Fruit fly (Drosophila melanogaster) whole organism, embryonic: ENCODE measurements around the gene CG31431.

Experiments
- Bgb ChIP-seq: fragments of 200-800 bp; sonication (Bioruptor generic); IDR thresholded peaks from 2 replicates; pipeline ENCODE4 v1.3.6; 2022; ENCODE audit warnings: missing biosample characterization, missing genetic modification characterization; ENCODE audit not compliant: partially characterized antibody
- CG10209 ChIP-seq: fragments of 200-800 bp; sonication (Bioruptor generic); optimal IDR thresholded peaks from 3 replicates; lab custom pipeline; 2017; ENCODE audit warnings: missing biosample characterization, mild to moderate bottlenecking, missing genetic modification characterization, missing genetic modification reagents
- CG10274 ChIP-seq: fragments of 200-800 bp; sonication (Bioruptor generic); optimal IDR thresholded peaks from 3 replicates; lab custom pipeline; 2017; ENCODE audit warnings: missing biosample characterization, mild to moderate bottlenecking, missing genetic modification characterization
- CG10959 ChIP-seq: fragments of 200-800 bp; sonication (Bioruptor generic); IDR thresholded peaks from 2 replicates; pipeline ENCODE4 v1.3.6; 2022; ENCODE audit warnings: missing biosample characterization, missing genetic modification characterization
- CG11085 ChIP-seq: fragments of 200-800 bp; sonication (Bioruptor generic); IDR thresholded peaks from 2 replicates; pipeline ENCODE4 v1.3.6; 2022; ENCODE audit warnings: missing biosample characterization, missing genetic modification characterization
- CG12744 ChIP-seq: fragments of 200-800 bp; sonication (Bioruptor generic); optimal IDR thresholded peaks from 2 replicates; lab custom pipeline; 2016; ENCODE audit warnings: missing biosample characterization, missing genetic modification characterization
- CG13287 ChIP-seq: fragments of 200-800 bp; sonication (Bioruptor generic); IDR thresholded peaks from 2 replicates; pipeline ENCODE4 v1.3.6; 2022; ENCODE audit warnings: missing biosample characterization, missing genetic modification characterization; ENCODE audit not compliant: partially characterized antibody
- CG13296 ChIP-seq: fragments of 200-800 bp; sonication (Bioruptor generic); optimal IDR thresholded peaks from 3 replicates; lab custom pipeline; 2018; ENCODE audit warnings: missing biosample characterization, mild to moderate bottlenecking, missing genetic modification characterization
- CG13424 ChIP-seq: fragments of 200-800 bp; sonication (Bioruptor generic); optimal IDR thresholded peaks from 2 replicates; lab custom pipeline; 2019; ENCODE audit warnings: missing biosample characterization, mild to moderate bottlenecking, missing genetic modification characterization, moderate library complexity
- CG14710 ChIP-seq: fragments of 200-800 bp; sonication (Bioruptor generic); optimal IDR thresholded peaks from 3 replicates; lab custom pipeline; 2019; ENCODE audit warnings: missing biosample characterization, mild to moderate bottlenecking, missing genetic modification characterization, moderate library complexity
- CG16779 ChIP-seq: fragments of 200-800 bp; sonication (Bioruptor generic); IDR thresholded peaks from 2 replicates; pipeline ENCODE4 v1.3.6; 2022; ENCODE audit warnings: missing biosample characterization, missing genetic modification characterization
- CG17186 ChIP-seq: fragments of 200-800 bp; sonication (Bioruptor generic); optimal IDR thresholded peaks from 3 replicates; lab custom pipeline; 2017; ENCODE audit warnings: missing biosample characterization, missing genetic modification reagents, missing genetic modification characterization
- CG17385 ChIP-seq: fragments of 200-800 bp; sonication (Bioruptor generic); optimal IDR thresholded peaks from 3 replicates; lab custom pipeline; 2018; ENCODE audit warnings: missing biosample characterization, mild to moderate bottlenecking, missing genetic modification characterization
- CG17829 ChIP-seq: fragments of 200-800 bp; optimal IDR thresholded peaks from 2 replicates; lab custom pipeline; 2019; ENCODE audit warnings: missing biosample characterization, mild to moderate bottlenecking, missing genetic modification characterization, moderate library complexity
- CG2120 ChIP-seq: fragments of 200-800 bp; sonication (Bioruptor generic); optimal IDR thresholded peaks from 3 replicates; lab custom pipeline; 2016; ENCODE audit warnings: missing biosample characterization, missing genetic modification characterization
- CG2889 ChIP-seq: fragments of 200-800 bp; sonication (Bioruptor generic); IDR thresholded peaks from 3 replicates; pipeline ENCODE4 v1.3.6; 2022; ENCODE audit warnings: missing biosample characterization, missing genetic modification characterization
- CG43689 ChIP-seq: fragments of 200-800 bp; sonication (Bioruptor generic); IDR thresholded peaks from 2 replicates; pipeline ENCODE4 v1.3.6; 2022; ENCODE audit warnings: missing biosample characterization, missing genetic modification characterization
- CG6654 ChIP-seq: fragments of 200-800 bp; sonication (Bioruptor generic); optimal IDR thresholded peaks from 2 replicates; lab custom pipeline; 2017; ENCODE audit warnings: missing biosample characterization, mild to moderate bottlenecking, missing genetic modification characterization
- CG7357 ChIP-seq: fragments of 200-800 bp; sonication (Bioruptor generic); IDR thresholded peaks from 3 replicates; pipeline ENCODE4 v1.3.6; 2022; ENCODE audit warnings: missing biosample characterization, missing genetic modification characterization
- CG8290 ChIP-seq, 3 experiments: fragments of 200-800 bp; sonication (Bioruptor generic); optimal IDR thresholded peaks; 2 replicates each; lab custom pipeline; 2016 to 2019; ENCODE audit warnings: missing biosample characterization in 3 of 3, missing genetic modification characterization in 3 of 3, mild to moderate bottlenecking in 2 of 3, moderate library complexity in 1 of 3
- CG9609 ChIP-seq: fragments of 200-800 bp; sonication (Bioruptor generic); optimal IDR thresholded peaks from 3 replicates; lab custom pipeline; 2016; ENCODE audit warnings: missing biosample characterization, missing genetic modification characterization
- CHES-1-like ChIP-seq: fragments of 200-800 bp; sonication (Bioruptor generic); optimal IDR thresholded peaks from 2 replicates; lab custom pipeline; 2016; ENCODE audit warnings: missing biosample characterization, missing genetic modification characterization
- Chrac-16 ChIP-seq: fragments of 200-800 bp; sonication (Bioruptor generic); optimal IDR thresholded peaks from 3 replicates; lab custom pipeline; 2016; ENCODE audit warnings: missing biosample characterization, missing genetic modification characterization
- Dip3 ChIP-seq: fragments of 200-800 bp; sonication (Bioruptor generic); optimal IDR thresholded peaks from 3 replicates; lab custom pipeline; 2016; ENCODE audit warnings: missing biosample characterization, missing genetic modification characterization
- Gug ChIP-seq: fragments of 200-800 bp; sonication (Bioruptor generic); IDR thresholded peaks from 4 replicates; pipeline ENCODE4 v1.3.6; 2022; ENCODE audit warnings: missing biosample characterization, missing genetic modification characterization
- Hand ChIP-seq: fragments of 200-800 bp; sonication (Bioruptor generic); optimal IDR thresholded peaks from 2 replicates; lab custom pipeline; 2017; ENCODE audit warnings: mild to moderate bottlenecking, missing biosample characterization, missing genetic modification reagents, missing genetic modification characterization
- Nf-YA ChIP-seq: fragments of 200-800 bp; sonication (Bioruptor generic); IDR thresholded peaks from 2 replicates; pipeline ENCODE4 v1.3.6; 2022; ENCODE audit warnings: missing biosample characterization, missing genetic modification characterization
- Sox100B ChIP-seq: fragments of 200-800 bp; sonication (Bioruptor generic); optimal IDR thresholded peaks from 3 replicates; lab custom pipeline; 2018; ENCODE audit warnings: missing biosample characterization, mild to moderate bottlenecking, missing genetic modification characterization
- Xbp1 ChIP-seq: fragments of 200-800 bp; sonication (Bioruptor generic); optimal IDR thresholded peaks from 3 replicates; lab custom pipeline; 2016; ENCODE audit warnings: missing biosample characterization, mild to moderate bottlenecking, missing genetic modification characterization
- chinmo ChIP-seq: fragments of 200-800 bp; sonication (Bioruptor generic); IDR thresholded peaks from 4 replicates; pipeline ENCODE4 v1.3.6; 2022; ENCODE audit warnings: missing biosample characterization, missing genetic modification characterization; ENCODE audit not compliant: partially characterized antibody
- croc ChIP-seq: fragments of 200-800 bp; sonication (Bioruptor generic); conservative IDR thresholded peaks from 3 replicates; pipeline ENCODE4 v1.3.6; 2022; ENCODE audit warnings: missing biosample characterization, missing genetic modification characterization
- cwo ChIP-seq: fragments of 200-800 bp; sonication (Bioruptor generic); optimal IDR thresholded peaks from 3 replicates; lab custom pipeline; 2017; ENCODE audit warnings: missing biosample characterization, missing genetic modification characterization, mild to moderate bottlenecking, moderate library complexity, missing genetic modification reagents
- dan ChIP-seq: fragments of 200-800 bp; sonication (Bioruptor generic); IDR thresholded peaks from 2 replicates; pipeline ENCODE4 v1.3.6; 2022; ENCODE audit warnings: missing biosample characterization, missing genetic modification characterization
- en ChIP-seq: fragments of 200-800 bp; sonication (Bioruptor generic); optimal IDR thresholded peaks from 2 replicates; lab custom pipeline; 2016; ENCODE audit warnings: missing biosample characterization, missing genetic modification characterization
- gcm ChIP-seq: fragments of 200-800 bp; sonication (Bioruptor generic); optimal IDR thresholded peaks from 2 replicates; lab custom pipeline; 2019; ENCODE audit warnings: missing biosample characterization, mild to moderate bottlenecking, missing genetic modification characterization, moderate library complexity
- gcm2 ChIP-seq: fragments of 200-800 bp; sonication (Bioruptor generic); optimal IDR thresholded peaks from 2 replicates; lab custom pipeline; 2016; ENCODE audit warnings: missing biosample characterization, missing genetic modification characterization
- gro ChIP-seq: fragments of 200-800 bp; sonication (Bioruptor generic); optimal IDR thresholded peaks from 2 replicates; lab custom pipeline; 2016; ENCODE audit warnings: missing biosample characterization, missing genetic modification characterization
- h ChIP-seq: fragments of >200 bp; optimal IDR thresholded peaks from 2 replicates; lab custom pipeline; 2017
- her ChIP-seq: fragments of 200-800 bp; sonication (Bioruptor generic); optimal IDR thresholded peaks from 2 replicates; lab custom pipeline; 2016; ENCODE audit warnings: missing biosample characterization, missing genetic modification characterization
- lov ChIP-seq, 2 experiments: fragments of 200-800 bp in 1 of 2; fragments of >200 bp in 1 of 2; sonication (Bioruptor generic) in 1 of 2; IDR thresholded peaks in 1 of 2; optimal IDR thresholded peaks in 1 of 2; 2 replicates in 1 of 2; 3 replicates in 1 of 2; pipeline versions ENCODE4 v1.3.6 to Lab custom; 2017 to 2022; ENCODE audit warnings: missing biosample characterization in 1 of 2, missing genetic modification characterization in 1 of 2
- mam ChIP-seq: fragments of 200-800 bp; sonication (Bioruptor generic); optimal IDR thresholded peaks from 3 replicates; lab custom pipeline; 2016; ENCODE audit warnings: missing biosample characterization, missing genetic modification characterization
- nerfin-1 ChIP-seq: fragments of 200-800 bp; sonication (Bioruptor generic); optimal IDR thresholded peaks from 3 replicates; lab custom pipeline; 2019; ENCODE audit warnings: missing biosample characterization, mild to moderate bottlenecking, missing genetic modification characterization, moderate library complexity
- sc ChIP-seq, 3 experiments: fragments of >200 bp in 2 of 3; fragments of 200-800 bp in 1 of 3; sonication (Bioruptor generic) in 1 of 3; optimal IDR thresholded peaks; 2 replicates in 2 of 3; 3 replicates in 1 of 3; lab custom pipeline; 2017; ENCODE audit warnings: mild to moderate bottlenecking in 1 of 3, missing biosample characterization in 1 of 3, missing genetic modification characterization in 1 of 3, missing genetic modification reagents in 1 of 3
- scrt ChIP-seq: fragments of 200-800 bp; sonication (Bioruptor generic); optimal IDR thresholded peaks from 2 replicates; lab custom pipeline; 2018; ENCODE audit warnings: missing biosample characterization, mild to moderate bottlenecking, missing genetic modification characterization, moderate library complexity
- tio ChIP-seq: fragments of 200-800 bp; sonication (Bioruptor generic); optimal IDR thresholded peaks from 2 replicates; lab custom pipeline; 2017; ENCODE audit warnings: missing biosample characterization, missing genetic modification characterization, inconsistent platforms
- toy ChIP-seq: fragments of 200-800 bp; sonication (Bioruptor generic); IDR thresholded peaks from 2 replicates; pipeline ENCODE4 v1.3.6; 2022; ENCODE audit warnings: missing biosample characterization, missing genetic modification characterization
- vvl ChIP-seq: fragments of 200-800 bp; sonication (Bioruptor generic); IDR thresholded peaks from 2 replicates; pipeline ENCODE4 v1.3.6; 2022; ENCODE audit warnings: missing biosample characterization, missing genetic modification characterization

CG31431 gene

DNA sequence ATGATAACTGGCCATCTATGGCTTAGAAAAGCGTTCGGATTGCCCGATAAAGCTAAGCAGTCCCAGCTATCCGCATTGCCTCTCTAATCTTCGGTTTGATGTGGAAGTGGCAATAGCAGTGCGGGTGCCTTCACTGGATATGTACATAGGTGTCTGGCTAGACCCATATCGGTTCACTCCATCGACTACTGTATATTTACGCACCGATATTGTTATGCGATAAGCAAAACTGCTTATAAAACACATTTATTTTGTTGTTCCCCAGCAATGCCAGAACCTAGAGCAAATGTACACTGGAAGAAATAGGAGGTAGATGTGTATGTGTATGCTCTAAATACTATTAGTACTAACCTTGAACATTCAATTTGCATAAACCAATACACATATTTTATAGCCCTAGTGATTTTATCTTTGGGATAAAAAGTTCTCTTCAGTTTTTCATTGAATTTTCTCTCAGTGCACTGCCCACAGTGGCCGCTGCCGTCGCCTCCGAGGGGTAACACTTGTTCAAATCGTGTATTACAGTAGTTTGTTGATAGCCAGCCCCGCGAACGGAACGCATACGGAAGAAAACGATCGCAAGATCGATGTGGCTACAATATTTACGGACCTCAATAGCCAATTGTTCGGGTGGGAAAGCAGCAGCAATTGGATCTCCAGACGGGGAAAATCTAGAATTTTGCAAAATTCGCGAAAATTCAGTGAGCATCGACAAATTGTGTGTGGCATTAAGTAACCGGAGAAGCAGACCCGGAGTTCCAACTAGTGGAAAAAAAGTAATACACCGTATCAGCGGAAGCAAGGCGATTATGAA lies at the start of gene CG31431:
CG31431 (plus strand) TSS at position 524 of the 814 bp plus-strand sequence.
- TF ChIP-seq Xbp1 (GFP tag; lab: Kevin White, UChicago) (peak; percentile 97), h (lab: Kevin White, UChicago) (no peak), scrt (peak; percentile 95), her (GFP tag; lab: Kevin White, UChicago) (peak; percentile 96), Sox100B (GFP tag; lab: Kevin White, UChicago) (peak; percentile 93), Gug (GFP tag; lab: Robert Waterston, UW) (peak; percentile 93), CG10209 (GFP tag; lab: Kevin White, UChicago) (peak; percentile 97), CG13424 (peak; percentile 97), sc (optimal IDR thresholded peaks at IDR 0.05; lab: Kevin White, UChicago) (no peak), sc (GFP tag; optimal IDR thresholded peaks at IDR 0.05; lab: Kevin White, UChicago) (peak; percentile 87), CG2889 (GFP tag; lab: Robert Waterston, UW) (peak; percentile 94), croc (GFP tag; lab: Robert Waterston, UW) (peak; percentile 94), CG17829 (tag; lab: Kevin White, UChicago) (peak; percentile 98), Hand (GFP tag; lab: Kevin White, UChicago) (peak; percentile 96), nerfin-1 (tag; lab: Kevin White, UChicago) (peak; percentile 90), CG7357 (GFP tag; lab: Robert Waterston, UW) (peak; percentile 93), tio (GFP tag; lab: Kevin White, UChicago) (peak; percentile 96), Bgb (GFP tag; lab: Robert Waterston, UW) (no peak), CG11085 (GFP tag; lab: Robert Waterston, UW) (peak; percentile 97), Dip3 (GFP tag; lab: Kevin White, UChicago) (peak; percentile 97), gcm (GFP tag; lab: Kevin White, UChicago) (peak; percentile 95), Chrac-16 (GFP tag; lab: Kevin White, UChicago) (peak; percentile 96), CG8290 (GFP tag; optimal IDR thresholded peaks at IDR 0.05; lab: Kevin White, UChicago) (peak; percentile 93), CG8290 (tag; optimal IDR thresholded peaks at IDR 0.05; lab: Kevin White, UChicago) (peak; percentile 71 to 99), en (GFP tag; lab: Kevin White, UChicago) (peak; percentile 95), CG9609 (GFP tag; lab: Kevin White, UChicago) (peak; percentile 97), gcm2 (peak; percentile 89), CHES-1-like (GFP tag; lab: Kevin White, UChicago) (peak; percentile 98), mam (GFP tag; lab: Kevin White, UChicago) (peak; percentile 98), cwo (peak; percentile 97), CG16779 (GFP tag; lab: Robert Waterston, UW) (peak; percentile 96), CG17186 (GFP tag; lab: Kevin White, UChicago) (peak; percentile 75), CG13287 (no peak), Nf-YA (peak; percentile 95), CG6654 (GFP tag; lab: Kevin White, UChicago) (peak; percentile 86), CG12744 (GFP tag; lab: Kevin White, UChicago) (peak; percentile 95), CG17385 (GFP tag; lab: Kevin White, UChicago) (peak; percentile 96), chinmo (0 out of 4 replicates have a peak, but pooled peaks have one; percentile 17), lov (optimal IDR thresholded peaks at IDR 0.05; lab: Kevin White, UChicago) (no peak), lov (GFP tag; IDR thresholded peaks at IDR 0.05; lab: Robert Waterston, UW) (peak; percentile 95), toy (GFP tag; lab: Robert Waterston, UW) (peak; percentile 96), CG2120 (GFP tag; lab: Kevin White, UChicago) (peak; percentile 99), vvl (GFP tag; lab: Robert Waterston, UW) (peak; percentile 99), CG13296 (peak; percentile 98), CG10959 (peak; percentile 95), gro (GFP tag; lab: Kevin White, UChicago) (peak; percentile 98), CG43689 (GFP tag; lab: Robert Waterston, UW) (peak; percentile 95), CG14710 (peak; percentile 97), CG10274 (peak; percentile 92), dan (GFP tag; lab: Robert Waterston, UW) (peak; percentile 88)
